Worm (Caenorhabditis elegans) whole organism, mixed stage, embryonic: Measurements from ENCODE around the gene pha-4.

Experiments
- bed-3 ChIP-seq: fragments of 200-800 bp; sonication (Bioruptor generic); optimal IDR thresholded peaks from 3 replicates; lab custom pipeline; 2018; ENCODE audit warnings: mild to moderate bottlenecking, missing genetic modification characterization, moderate library complexity, missing compliant biosample characterization
- ceh-39 ChIP-seq: fragments of 150-350 bp; optimal IDR thresholded peaks from 2 replicates; lab custom pipeline; 2014; ENCODE audit warnings: missing biosample characterization, missing genetic modification characterization
- ceh-43 ChIP-seq: fragments of 200-800 bp; sonication (Bioruptor generic); optimal IDR thresholded peaks from 2 replicates; lab custom pipeline; 2018; ENCODE audit warnings: mild to moderate bottlenecking, missing genetic modification characterization, moderate library complexity, missing compliant biosample characterization
- ceh-83 ChIP-seq: fragments of 200-800 bp; sonication (Bioruptor generic); optimal IDR thresholded peaks from 2 replicates; lab custom pipeline; 2018; ENCODE audit warnings: mild to moderate bottlenecking, missing genetic modification characterization, missing compliant biosample characterization
- ces-1 ChIP-seq: fragments of 150-350 bp; optimal IDR thresholded peaks from 2 replicates; lab custom pipeline; 2014; ENCODE audit warnings: missing biosample characterization, missing genetic modification reagents, missing genetic modification characterization
- cnd-1 ChIP-seq: fragments of 200-800 bp; sonication (Bioruptor generic); optimal IDR thresholded peaks from 2 replicates; lab custom pipeline; 2018; ENCODE audit warnings: mild to moderate bottlenecking, missing genetic modification characterization, missing compliant biosample characterization
- elt-1 ChIP-seq: sonication (generic microtip); optimal IDR thresholded peaks from 2 replicates; lab custom pipeline; 2017; ENCODE audit warnings: missing genetic modification characterization, mild to moderate bottlenecking, missing compliant biosample characterization, antibody characterized with exemption, moderate library complexity, borderline replicate concordance; ENCODE audit not compliant: insufficient read depth
- elt-3 ChIP-seq: fragments of 150-350 bp; optimal IDR thresholded peaks from 2 replicates; lab custom pipeline; 2014; ENCODE audit warnings: missing biosample characterization, missing genetic modification characterization
- flh-1 ChIP-seq: fragments of 200-800 bp; sonication (Bioruptor generic); optimal IDR thresholded peaks from 2 replicates; lab custom pipeline; 2018; ENCODE audit warnings: mild to moderate bottlenecking, missing genetic modification characterization, moderate library complexity, missing compliant biosample characterization
- lin-13 ChIP-seq: fragments of 150-350 bp; optimal IDR thresholded peaks from 2 replicates; lab custom pipeline; 2014; ENCODE audit warnings: missing biosample characterization, missing genetic modification characterization
- lin-32 ChIP-seq: fragments of 200-800 bp; sonication (Bioruptor generic); optimal IDR thresholded peaks from 2 replicates; lab custom pipeline; 2018; ENCODE audit warnings: mild to moderate bottlenecking, missing genetic modification characterization, missing compliant biosample characterization
- lsy-2 ChIP-seq: fragments of 150-350 bp; optimal IDR thresholded peaks from 2 replicates; lab custom pipeline; 2014; ENCODE audit warnings: missing biosample characterization, missing genetic modification characterization
- mab-5 ChIP-seq: fragments of 150-350 bp; optimal IDR thresholded peaks from 2 replicates; lab custom pipeline; 2014; ENCODE audit warnings: missing biosample characterization, missing genetic modification characterization
- nhr-12 ChIP-seq: fragments of 150-350 bp; optimal IDR thresholded peaks from 2 replicates; lab custom pipeline; 2014; ENCODE audit warnings: missing biosample characterization, missing genetic modification characterization
- nhr-2 ChIP-seq: fragments of 150-350 bp; optimal IDR thresholded peaks from 2 replicates; lab custom pipeline; 2014; ENCODE audit warnings: missing biosample characterization, missing genetic modification characterization
- nhr-28 ChIP-seq: fragments of 150-350 bp; optimal IDR thresholded peaks from 2 replicates; lab custom pipeline; 2014; ENCODE audit warnings: missing biosample characterization, missing genetic modification characterization
- nhr-76 ChIP-seq: sonication (generic microtip); optimal IDR thresholded peaks from 2 replicates; lab custom pipeline; 2017; ENCODE audit warnings: missing biosample characterization, missing genetic modification characterization
- pha-4 ChIP-seq: fragments of 150-350 bp; optimal IDR thresholded peaks from 2 replicates; lab custom pipeline; 2018; ENCODE audit warnings: missing biosample characterization, missing genetic modification reagents, missing genetic modification characterization
- snpc-4 ChIP-seq: fragments of 150-350 bp; optimal IDR thresholded peaks from 2 replicates; lab custom pipeline; 2014; ENCODE audit warnings: missing biosample characterization, missing genetic modification characterization
- sptf-1 ChIP-seq: sonication (generic microtip); optimal IDR thresholded peaks from 2 replicates; lab custom pipeline; 2017; ENCODE audit warnings: mild to moderate bottlenecking, missing genetic modification characterization, moderate library complexity, missing compliant biosample characterization
- tbx-8 ChIP-seq: fragments of 200-800 bp; sonication (Bioruptor generic); optimal IDR thresholded peaks from 2 replicates; lab custom pipeline; 2018; ENCODE audit warnings: mild to moderate bottlenecking, missing genetic modification characterization, moderate library complexity, missing compliant biosample characterization
- unc-120 ChIP-seq: sonication (generic microtip); optimal IDR thresholded peaks from 2 replicates; lab custom pipeline; 2017; ENCODE audit warnings: missing genetic modification characterization, missing compliant biosample characterization; ENCODE audit not compliant: poor library complexity, severe bottlenecking
- unc-39 ChIP-seq: fragments of 150-350 bp; optimal IDR thresholded peaks from 2 replicates; lab custom pipeline; 2014; ENCODE audit warnings: missing biosample characterization, missing genetic modification characterization
- zip-8 ChIP-seq: fragments of 150-350 bp; optimal IDR thresholded peaks from 2 replicates; lab custom pipeline; 2014; ENCODE audit warnings: missing biosample characterization, missing genetic modification characterization
- ztf-11 ChIP-seq: fragments of 150-350 bp; optimal IDR thresholded peaks from 2 replicates; lab custom pipeline; 2014; ENCODE audit warnings: missing biosample characterization, missing genetic modification characterization

Gene pha-4

DNA sequence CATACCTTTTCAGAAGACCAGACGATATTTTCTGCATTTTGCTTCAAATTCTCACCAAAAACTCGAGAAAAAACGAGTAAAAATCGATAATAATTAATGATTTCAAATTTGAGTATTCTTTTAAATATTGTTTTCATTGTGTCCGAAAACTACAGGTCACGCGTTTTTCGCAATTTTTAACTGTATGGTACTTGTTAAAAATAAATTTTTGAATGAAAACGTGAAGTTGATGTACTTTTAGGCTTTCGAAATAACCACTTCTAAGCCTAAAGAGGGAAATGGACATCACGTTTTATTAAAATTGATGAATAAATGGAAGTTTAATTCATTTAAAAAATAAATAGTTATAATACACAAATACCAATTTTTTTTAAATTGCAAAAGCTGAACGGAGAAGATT lies 50.1 kb downstream of the pha-4 start, which contains the start of gene Y44A6D.5:
Gene Y44A6D.5, minus strand, starts transcription at position 101 of the 400 bp plus-strand sequence.
- TF ChIP-seq lin-32 (GFP tag; lab: Kevin White, UChicago) (no peak), lsy-2 (tag; lab: Kevin White, UChicago) (no peak), ceh-83 (no peak), ceh-39 (tag; lab: Kevin White, UChicago) (no peak), nhr-28 (tag; lab: Kevin White, UChicago) (no peak), unc-120 (tag; lab: Kevin White, UChicago) (no peak), nhr-76 (tag; lab: Kevin White, UChicago) (no peak), nhr-12 (tag; lab: Kevin White, UChicago) (no peak), tbx-8 (GFP tag; lab: Kevin White, UChicago) (no peak), unc-39 (tag; lab: Kevin White, UChicago) (no peak), lin-13 (tag; lab: Kevin White, UChicago) (no peak), cnd-1 (tag; lab: Kevin White, UChicago) (no peak), mab-5 (tag; lab: Kevin White, UChicago) (no peak), snpc-4 (no peak), sptf-1 (tag; lab: Kevin White, UChicago) (no peak), bed-3 (GFP tag; lab: Kevin White, UChicago) (no peak), elt-3 (tag; lab: Kevin White, UChicago) (no peak)
- TF ChIP-seq, all 35 proteins: peak for 0

DNA sequence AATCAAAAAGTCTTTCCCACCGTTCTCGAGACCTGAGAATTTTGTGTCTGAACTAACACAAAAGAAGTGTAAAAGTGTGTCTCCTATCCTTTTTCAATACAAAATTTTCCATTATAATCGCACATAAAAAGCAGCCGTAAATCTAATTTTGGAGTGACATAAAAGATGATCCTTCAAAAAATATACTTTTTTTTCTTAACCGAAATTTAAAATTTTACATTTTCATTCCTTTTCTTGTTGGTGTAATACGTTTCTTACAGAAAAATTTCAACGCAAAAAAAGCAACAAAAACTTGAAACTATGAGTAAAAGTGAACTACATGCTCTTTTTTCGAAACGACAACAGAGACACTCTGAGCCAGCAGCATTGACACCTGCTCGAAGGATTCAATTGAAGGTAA lies 54.2 kb downstream of the pha-4 start, which contains the start of gene Y44A6D.6:
Gene Y44A6D.6, plus strand, starts transcription at position 301 of the 400 bp plus-strand sequence.
- no peak for TF ChIP-seq snpc-4
- TF ChIP-seq lin-13 (tag; lab: Kevin White, UChicago): no peak
- TF ChIP-seq pha-4: no peak
- no peak for TF ChIP-seq nhr-28 (tag; lab: Kevin White, UChicago)
- no peak for TF ChIP-seq flh-1 (GFP tag; lab: Kevin White, UChicago)
- no peak for TF ChIP-seq elt-1 (tag; lab: Kevin White, UChicago)
- TF ChIP-seq nhr-2: no peak
- no peak for TF ChIP-seq ces-1
- TF ChIP-seq ceh-39 (tag; lab: Kevin White, UChicago): no peak
- no peak for TF ChIP-seq sptf-1 (tag; lab: Kevin White, UChicago)
- no peak for TF ChIP-seq zip-8 (tag; lab: Kevin White, UChicago)
- no peak for TF ChIP-seq lsy-2 (tag; lab: Kevin White, UChicago)
- TF ChIP-seq ceh-43: no peak
- TF ChIP-seq ceh-83: no peak
- TF ChIP-seq ztf-11 (tag; lab: Kevin White, UChicago): no peak
